Worm (Caenorhabditis elegans) whole organism, early embryonic: ENCODE data around the gene F48F7.3.

Experiments used
- B0310.2 ChIP-seq: sonication (generic microtip); optimal IDR thresholded peaks from 2 replicates; lab custom pipeline; 2016; ENCODE audit warnings: mild to moderate bottlenecking, missing genetic modification characterization, missing compliant biosample characterization
- F13C5.2 ChIP-seq: sonication (generic microtip); optimal IDR thresholded peaks from 2 replicates; lab custom pipeline; 2017; ENCODE audit warnings: mild to moderate bottlenecking, missing genetic modification characterization, inconsistent platforms, missing compliant biosample characterization
- aly-1 ChIP-seq: sonication (generic microtip); optimal IDR thresholded peaks from 2 replicates; lab custom pipeline; 2016; ENCODE audit warnings: missing genetic modification characterization, missing compliant biosample characterization
- ama-1 ChIP-seq: fragments of 150-350 bp; optimal IDR thresholded peaks from 2 replicates; lab custom pipeline; 2014
- ceh-13 ChIP-seq: fragments of 200-800 bp; sonication (Bioruptor generic); optimal IDR thresholded peaks from 2 replicates; lab custom pipeline; 2018; ENCODE audit warnings: mild to moderate bottlenecking, missing genetic modification characterization, missing compliant biosample characterization
- ceh-36 ChIP-seq: sonication (generic microtip); optimal IDR thresholded peaks from 2 replicates; lab custom pipeline; 2016; ENCODE audit warnings: missing genetic modification characterization, inconsistent platforms, missing compliant biosample characterization
- ets-7 ChIP-seq: sonication (generic microtip); optimal IDR thresholded peaks from 2 replicates; lab custom pipeline; 2016; ENCODE audit warnings: missing genotype, missing genetic modification characterization, missing compliant biosample characterization
- flt-1 ChIP-seq: fragments of 200-800 bp; sonication (Bioruptor generic); IDR thresholded peaks from 2 replicates; pipeline ENCODE4 v1.3.6; 2022; ENCODE audit warnings: missing genetic modification characterization, missing compliant biosample characterization
- hmbx-1 ChIP-seq: sonication (generic microtip); optimal IDR thresholded peaks from 2 replicates; lab custom pipeline; 2016; ENCODE audit warnings: mild to moderate bottlenecking, missing genetic modification characterization, missing compliant biosample characterization
- hmg-4 ChIP-seq: fragments of 200-800 bp; sonication (Bioruptor generic); optimal IDR thresholded peaks from 2 replicates; lab custom pipeline; 2018; ENCODE audit warnings: mild to moderate bottlenecking, missing genetic modification characterization, missing compliant biosample characterization
- hnd-1 ChIP-seq: sonication (generic microtip); optimal IDR thresholded peaks from 2 replicates; lab custom pipeline; 2016; ENCODE audit warnings: missing genetic modification characterization, missing compliant biosample characterization
- pes-1 ChIP-seq: fragments of 200-800 bp; sonication (Bioruptor generic); IDR thresholded peaks from 2 replicates; pipeline ENCODE4 v1.3.6; 2022; ENCODE audit warnings: missing genetic modification reagents, missing genetic modification characterization, missing compliant biosample characterization
- scrt-1 ChIP-seq: fragments of 200-800 bp; sonication (Bioruptor generic); IDR thresholded peaks from 2 replicates; pipeline ENCODE4 v1.3.6; 2022; ENCODE audit warnings: missing genetic modification characterization, missing compliant biosample characterization
- sea-1 ChIP-seq: fragments of 200-800 bp; sonication (Bioruptor generic); conservative IDR thresholded peaks from 2 replicates; pipeline ENCODE4 v1.3.6; 2022; ENCODE audit warnings: missing genetic modification characterization, missing compliant biosample characterization
- tbx-11 ChIP-seq: fragments of 200-800 bp; sonication (Bioruptor generic); IDR thresholded peaks from 2 replicates; pipeline ENCODE4 v1.3.6; 2022; ENCODE audit warnings: missing genetic modification characterization, missing compliant biosample characterization
- tbx-37 ChIP-seq: fragments of 200-800 bp; sonication (Bioruptor generic); conservative IDR thresholded peaks from 2 replicates; pipeline ENCODE4 v1.3.6; 2022; ENCODE audit warnings: missing genetic modification reagents, missing genetic modification characterization, missing compliant biosample characterization
- tra-4 ChIP-seq: sonication (generic microtip); optimal IDR thresholded peaks from 2 replicates; lab custom pipeline; 2017; ENCODE audit warnings: missing genetic modification characterization, missing compliant biosample characterization

F48F7.3 gene

ce11 chrX:14000198-14000748 lies 37.0 kb downstream of the F48F7.3 start:
- TF ChIP-seq ets-7 (tag; lab: Kevin White, UChicago): no peak
- no peak for TF ChIP-seq tbx-11 (GFP tag; lab: Robert Waterston, UW)
- peak; percentile 5 for TF ChIP-seq ceh-36 (tag; lab: Kevin White, UChicago)

- TF ChIP-seq ceh-36 (tag; lab: Kevin White, UChicago) (no peak), ama-1 (no peak), sea-1 (GFP tag; lab: Robert Waterston, UW) (no peak)
Measured at ce11 chrX:14001494-14001974, 38.2 kb downstream of the F48F7.3 start, which contains the start of gene cytb-5.1. Gene cytb-5.1 (plus strand): TSS chrX:14001924.

- TF ChIP-seq tbx-37 (GFP tag; lab: Robert Waterston, UW) (no peak), hnd-1 (tag; lab: Kevin White, UChicago) (no peak), ceh-36 (tag; lab: Kevin White, UChicago) (no peak), aly-1 (tag; lab: Kevin White, UChicago) (no peak)
Measured at ce11 chrX:14002739-14003138, 39.4 kb downstream of the F48F7.3 start.

- TF ChIP-seq tra-4 (tag; lab: Kevin White, UChicago) (no peak), F13C5.2 (tag; lab: Kevin White, UChicago) (no peak)
Measured at ce11 chrX:14003538-14003937, 40.2 kb downstream of the F48F7.3 start.

ce11 chrX:14008130-14008529 lies 44.8 kb downstream of the F48F7.3 start:
- TF ChIP-seq hnd-1 (tag; lab: Kevin White, UChicago): no peak
- no peak for TF ChIP-seq tbx-37 (GFP tag; lab: Robert Waterston, UW)
- no peak for TF ChIP-seq ama-1
- no peak for TF ChIP-seq hmg-4 (GFP tag; lab: Kevin White, UChicago)
- TF ChIP-seq ceh-36 (tag; lab: Kevin White, UChicago): no peak
- no peak for TF ChIP-seq hmbx-1 (tag; lab: Kevin White, UChicago)
- no peak for TF ChIP-seq scrt-1 (GFP tag; lab: Robert Waterston, UW)
- TF ChIP-seq B0310.2 (tag; lab: Kevin White, UChicago): no peak
- TF ChIP-seq pes-1 (GFP tag; lab: Robert Waterston, UW): no peak
- TF ChIP-seq flt-1: no peak
- TF ChIP-seq ceh-13: no peak
- no peak for TF ChIP-seq sea-1 (GFP tag; lab: Robert Waterston, UW)
- TF ChIP-seq F13C5.2 (tag; lab: Kevin White, UChicago): no peak
- no peak for TF ChIP-seq aly-1 (tag; lab: Kevin White, UChicago)
- TF ChIP-seq ets-7 (tag; lab: Kevin White, UChicago): no peak
- TF ChIP-seq tbx-11 (GFP tag; lab: Robert Waterston, UW): no peak
- no peak for TF ChIP-seq tra-4 (tag; lab: Kevin White, UChicago)

- TF ChIP-seq scrt-1 (GFP tag; lab: Robert Waterston, UW): no peak
- no peak for TF ChIP-seq ets-7 (tag; lab: Kevin White, UChicago)
- no peak for TF ChIP-seq tra-4 (tag; lab: Kevin White, UChicago)
- TF ChIP-seq pes-1 (GFP tag; lab: Robert Waterston, UW): no peak
- no peak for TF ChIP-seq hmg-4 (GFP tag; lab: Kevin White, UChicago)
- TF ChIP-seq B0310.2 (tag; lab: Kevin White, UChicago): no peak
- no peak for TF ChIP-seq F13C5.2 (tag; lab: Kevin White, UChicago)
- no peak for TF ChIP-seq hnd-1 (tag; lab: Kevin White, UChicago)
- TF ChIP-seq ceh-13: no peak
- TF ChIP-seq ama-1: no peak
- TF ChIP-seq aly-1 (tag; lab: Kevin White, UChicago): no peak
- no peak for TF ChIP-seq tbx-11 (GFP tag; lab: Robert Waterston, UW)
- no peak for TF ChIP-seq flt-1
- TF ChIP-seq sea-1 (GFP tag; lab: Robert Waterston, UW): no peak
- TF ChIP-seq ceh-36 (tag; lab: Kevin White, UChicago): no peak
- no peak for TF ChIP-seq tbx-37 (GFP tag; lab: Robert Waterston, UW)
- no peak for TF ChIP-seq hmbx-1 (tag; lab: Kevin White, UChicago)
Measured at ce11 chrX:14012417-14012816, 49.1 kb downstream of the F48F7.3 start, which contains the start of gene tbc-19. Gene tbc-19 (minus strand): TSS chrX:14012517.
